Fruit fly (Drosophila melanogaster) whole organism: Measurements from ENCODE around the gene CG32237.

Experiments
- CG8478 ChIP-seq: fragments of >200 bp; optimal IDR thresholded peaks from 2 replicates; lab custom pipeline; 2018; ENCODE audit warnings: inconsistent platforms
- Dll ChIP-seq: fragments of >200 bp; optimal IDR thresholded peaks from 2 replicates; lab custom pipeline; 2017
- pan ChIP-seq: fragments of >200 bp; optimal IDR thresholded peaks from 2 replicates; lab custom pipeline; 2017
- psq ChIP-seq: fragments of >200 bp; optimal IDR thresholded peaks from 2 replicates; lab custom pipeline; 2017
- usp ChIP-seq: fragments of >200 bp; optimal IDR thresholded peaks from 2 replicates; lab custom pipeline; 2017; ENCODE audit warnings: missing biosample characterization, missing genetic modification characterization, mixed read lengths

DNA sequence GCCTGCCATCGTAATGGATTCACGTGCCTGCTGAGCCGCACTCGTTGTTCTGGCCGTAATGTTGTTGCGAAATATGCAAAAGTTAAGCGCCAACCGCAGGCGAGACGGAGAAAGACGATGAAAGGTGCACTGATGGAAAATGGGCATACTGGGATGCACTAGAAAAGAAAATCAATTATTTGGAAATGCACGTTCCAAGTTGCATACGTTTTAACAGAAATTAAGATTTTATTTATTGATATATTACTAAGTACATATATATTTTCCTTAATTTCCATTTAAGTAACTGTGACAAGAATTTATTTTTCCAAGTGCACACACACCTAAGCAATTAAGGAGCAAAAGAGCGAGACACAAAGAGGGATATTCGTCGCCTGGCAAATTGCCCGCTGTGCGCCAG lies 17.3 kb downstream of the CG32237 start:
- TF ChIP-seq psq (lab: Kevin White, UChicago): no peak
- no peak for TF ChIP-seq usp (GFP tag; lab: Kevin White, UChicago)
- no peak for TF ChIP-seq pan (lab: Kevin White, UChicago)
- no peak for TF ChIP-seq Dll (lab: Kevin White, UChicago)
- TF ChIP-seq CG8478 (lab: Kevin White, UChicago): no peak
